Worm (Caenorhabditis elegans) whole organism, early embryonic: ENCODE measurements around the gene srg-66.

Experiments
- B0310.2 ChIP-seq: sonication (generic microtip); optimal IDR thresholded peaks from 2 replicates; lab custom pipeline; 2016; ENCODE audit warnings: mild to moderate bottlenecking, missing genetic modification characterization, missing compliant biosample characterization
- F13C5.2 ChIP-seq: sonication (generic microtip); optimal IDR thresholded peaks from 2 replicates; lab custom pipeline; 2017; ENCODE audit warnings: mild to moderate bottlenecking, missing genetic modification characterization, inconsistent platforms, missing compliant biosample characterization
- aly-1 ChIP-seq: sonication (generic microtip); optimal IDR thresholded peaks from 2 replicates; lab custom pipeline; 2016; ENCODE audit warnings: missing genetic modification characterization, missing compliant biosample characterization
- ama-1 ChIP-seq: fragments of 150-350 bp; optimal IDR thresholded peaks from 2 replicates; lab custom pipeline; 2014
- ceh-13 ChIP-seq: fragments of 200-800 bp; sonication (Bioruptor generic); optimal IDR thresholded peaks from 2 replicates; lab custom pipeline; 2018; ENCODE audit warnings: mild to moderate bottlenecking, missing genetic modification characterization, missing compliant biosample characterization
- ceh-36 ChIP-seq: sonication (generic microtip); optimal IDR thresholded peaks from 2 replicates; lab custom pipeline; 2016; ENCODE audit warnings: missing genetic modification characterization, inconsistent platforms, missing compliant biosample characterization
- ets-7 ChIP-seq: sonication (generic microtip); optimal IDR thresholded peaks from 2 replicates; lab custom pipeline; 2016; ENCODE audit warnings: missing genotype, missing genetic modification characterization, missing compliant biosample characterization
- flt-1 ChIP-seq: fragments of 200-800 bp; sonication (Bioruptor generic); IDR thresholded peaks from 2 replicates; pipeline ENCODE4 v1.3.6; 2022; ENCODE audit warnings: missing genetic modification characterization, missing compliant biosample characterization
- hmbx-1 ChIP-seq: sonication (generic microtip); optimal IDR thresholded peaks from 2 replicates; lab custom pipeline; 2016; ENCODE audit warnings: mild to moderate bottlenecking, missing genetic modification characterization, missing compliant biosample characterization
- hmg-4 ChIP-seq: fragments of 200-800 bp; sonication (Bioruptor generic); optimal IDR thresholded peaks from 2 replicates; lab custom pipeline; 2018; ENCODE audit warnings: mild to moderate bottlenecking, missing genetic modification characterization, missing compliant biosample characterization
- hnd-1 ChIP-seq: sonication (generic microtip); optimal IDR thresholded peaks from 2 replicates; lab custom pipeline; 2016; ENCODE audit warnings: missing genetic modification characterization, missing compliant biosample characterization
- pes-1 ChIP-seq: fragments of 200-800 bp; sonication (Bioruptor generic); IDR thresholded peaks from 2 replicates; pipeline ENCODE4 v1.3.6; 2022; ENCODE audit warnings: missing genetic modification reagents, missing genetic modification characterization, missing compliant biosample characterization
- scrt-1 ChIP-seq: fragments of 200-800 bp; sonication (Bioruptor generic); IDR thresholded peaks from 2 replicates; pipeline ENCODE4 v1.3.6; 2022; ENCODE audit warnings: missing genetic modification characterization, missing compliant biosample characterization
- sea-1 ChIP-seq: fragments of 200-800 bp; sonication (Bioruptor generic); conservative IDR thresholded peaks from 2 replicates; pipeline ENCODE4 v1.3.6; 2022; ENCODE audit warnings: missing genetic modification characterization, missing compliant biosample characterization
- tbx-11 ChIP-seq: fragments of 200-800 bp; sonication (Bioruptor generic); IDR thresholded peaks from 2 replicates; pipeline ENCODE4 v1.3.6; 2022; ENCODE audit warnings: missing genetic modification characterization, missing compliant biosample characterization
- tbx-37 ChIP-seq: fragments of 200-800 bp; sonication (Bioruptor generic); conservative IDR thresholded peaks from 2 replicates; pipeline ENCODE4 v1.3.6; 2022; ENCODE audit warnings: missing genetic modification reagents, missing genetic modification characterization, missing compliant biosample characterization
- tra-4 ChIP-seq: sonication (generic microtip); optimal IDR thresholded peaks from 2 replicates; lab custom pipeline; 2017; ENCODE audit warnings: missing genetic modification characterization, missing compliant biosample characterization

srg-66 gene

DNA sequence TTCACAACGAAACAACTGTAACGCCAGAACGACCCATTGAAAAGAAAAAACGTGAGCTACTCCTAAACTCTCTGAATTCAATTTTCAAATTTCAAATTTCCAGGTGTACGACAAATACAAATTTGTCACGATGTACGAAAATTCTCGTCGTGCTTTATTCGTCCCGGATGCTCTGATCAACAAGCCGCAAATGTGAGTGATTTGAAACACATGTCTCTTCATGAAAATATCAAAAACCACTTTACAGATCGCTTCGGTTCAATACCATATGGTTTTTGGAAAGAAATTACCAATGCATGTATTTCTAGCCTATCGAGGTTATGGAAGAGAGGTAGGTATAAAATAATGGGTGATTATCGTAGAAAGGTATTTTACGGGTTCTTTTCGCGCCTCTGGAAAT is 35.2 kb downstream of the srg-66 start:
- TF ChIP-seq tra-4 (tag; lab: Kevin White, UChicago), result no peak
- TF ChIP-seq ets-7, result no peak
- TF ChIP-seq hmg-4 (GFP tag; lab: Kevin White, UChicago), result no peak
- TF ChIP-seq sea-1 (GFP tag; lab: Robert Waterston, UW), result no peak
- TF ChIP-seq hnd-1 (tag; lab: Kevin White, UChicago), result no peak
- no peak for TF ChIP-seq tbx-11 (GFP tag; lab: Robert Waterston, UW)
- no peak for TF ChIP-seq ceh-36 (tag; lab: Kevin White, UChicago)

DNA sequence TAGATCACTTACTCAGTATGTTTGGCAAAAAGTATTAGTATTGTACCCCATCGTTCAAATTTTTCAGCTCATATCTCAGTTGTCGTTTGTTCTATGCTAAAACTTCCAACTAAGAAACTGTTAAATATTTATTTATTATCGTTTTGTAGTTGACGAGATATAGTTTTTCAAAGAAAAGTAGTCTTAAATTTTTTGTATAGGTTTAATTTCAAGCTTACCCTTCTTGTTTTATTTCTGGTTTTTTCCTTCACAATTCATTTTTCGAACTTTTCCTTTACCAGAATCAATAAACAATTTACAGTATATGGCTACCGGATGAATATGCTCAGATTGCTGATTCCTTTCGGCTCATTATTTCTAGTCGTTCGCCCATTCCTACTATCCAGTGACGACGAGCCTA is 36.4 kb downstream of the srg-66 start, which contains the start of gene F08F3.1:
F08F3.1 (plus strand) TSS at position 301 of the 400 bp plus-strand sequence.
- TF ChIP-seq hnd-1 (tag; lab: Kevin White, UChicago) (no peak), tra-4 (tag; lab: Kevin White, UChicago) (no peak), ceh-36 (tag; lab: Kevin White, UChicago) (no peak), ets-7 (no peak), hmg-4 (GFP tag; lab: Kevin White, UChicago) (no peak), ceh-13 (GFP tag; lab: Kevin White, UChicago) (no peak), aly-1 (tag; lab: Kevin White, UChicago) (no peak), F13C5.2 (no peak), B0310.2 (no peak), pes-1 (GFP tag; lab: Robert Waterston, UW) (no peak), tbx-11 (GFP tag; lab: Robert Waterston, UW) (no peak), sea-1 (GFP tag; lab: Robert Waterston, UW) (no peak)

DNA sequence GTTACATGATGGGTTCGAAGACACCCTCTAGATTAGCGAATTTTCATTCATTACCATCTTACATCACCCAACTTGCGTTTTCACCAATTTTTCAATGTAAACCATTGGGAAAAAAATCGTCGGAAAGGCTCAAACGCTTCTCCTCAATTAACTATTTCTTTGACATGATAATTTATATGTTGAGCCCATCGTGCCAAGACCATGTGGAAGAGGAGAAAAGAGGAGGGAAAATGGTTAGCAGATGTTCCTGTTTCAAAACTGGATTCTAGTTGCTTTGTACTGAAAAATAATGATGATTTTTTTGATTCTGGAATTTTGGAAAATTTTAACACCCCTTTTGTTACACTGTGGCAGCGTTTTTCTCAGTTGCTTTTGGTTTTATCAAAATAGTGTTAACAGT is 38.2 kb downstream of the srg-66 start:
- no peak for TF ChIP-seq ceh-13 (GFP tag; lab: Kevin White, UChicago)
- TF ChIP-seq pes-1 (GFP tag; lab: Robert Waterston, UW), result no peak
- no peak for TF ChIP-seq hmg-4 (GFP tag; lab: Kevin White, UChicago)
- no peak for TF ChIP-seq ama-1 (lab: Kevin White, UChicago)
- no peak for TF ChIP-seq ets-7
- TF ChIP-seq tbx-37, result no peak
- TF ChIP-seq hnd-1 (tag; lab: Kevin White, UChicago), result no peak
- no peak for TF ChIP-seq flt-1 (GFP tag; lab: Robert Waterston, UW)
- TF ChIP-seq tbx-11 (GFP tag; lab: Robert Waterston, UW), result no peak
- TF ChIP-seq ceh-36 (tag; lab: Kevin White, UChicago), result no peak
- no peak for TF ChIP-seq F13C5.2
- no peak for TF ChIP-seq hmbx-1 (tag; lab: Kevin White, UChicago)
- TF ChIP-seq scrt-1 (GFP tag; lab: Robert Waterston, UW), result no peak

DNA sequence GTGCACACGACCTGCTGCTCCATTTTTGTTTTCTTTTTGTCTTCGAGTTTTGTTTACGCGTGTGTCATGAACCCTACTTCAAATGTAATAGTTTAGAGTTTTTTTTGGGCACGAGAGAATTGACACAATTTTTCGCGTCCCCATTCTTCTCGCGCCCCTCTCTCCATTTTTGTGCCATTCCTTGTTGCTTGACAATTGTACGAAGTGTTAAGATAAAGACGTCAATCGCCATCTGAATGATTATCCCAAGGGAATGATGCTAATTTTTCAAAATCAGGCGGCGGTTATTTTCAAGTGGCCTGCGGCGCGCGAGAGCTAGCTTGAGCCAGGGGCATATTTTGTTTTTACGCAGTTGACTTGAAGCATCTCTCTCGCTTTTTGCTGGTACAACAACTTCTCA is 39.8 kb downstream of the srg-66 start:
- TF ChIP-seq hnd-1 (tag; lab: Kevin White, UChicago), result no peak
- TF ChIP-seq hmg-4 (GFP tag; lab: Kevin White, UChicago), result no peak
- TF ChIP-seq tra-4 (tag; lab: Kevin White, UChicago), result no peak
- TF ChIP-seq flt-1 (GFP tag; lab: Robert Waterston, UW), result no peak
- no peak for TF ChIP-seq hmbx-1 (tag; lab: Kevin White, UChicago)
- no peak for TF ChIP-seq tbx-11 (GFP tag; lab: Robert Waterston, UW)
- TF ChIP-seq scrt-1 (GFP tag; lab: Robert Waterston, UW), result no peak
- no peak for TF ChIP-seq tbx-37
- no peak for TF ChIP-seq F13C5.2

DNA sequence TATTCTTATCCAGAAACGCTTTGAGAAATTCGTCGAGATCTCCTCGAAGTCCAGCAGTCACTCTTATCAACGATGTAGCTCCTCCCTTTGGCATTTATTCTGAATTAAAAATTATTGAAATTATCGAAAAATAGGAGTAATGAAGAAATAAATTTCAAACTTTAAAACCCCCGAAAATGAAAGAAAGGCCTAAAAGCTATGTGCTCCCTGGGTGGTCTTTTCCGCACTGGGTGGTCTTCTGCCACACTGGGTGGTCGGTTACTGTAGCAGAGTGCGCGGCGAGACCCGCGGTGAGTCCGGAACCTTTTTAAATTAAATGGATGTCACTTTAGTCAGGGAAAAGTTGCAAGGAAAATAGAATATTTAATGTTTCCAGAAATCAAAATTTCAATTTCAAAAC is 43.1 kb downstream of the srg-66 start, which contains the start of gene snpc-1.3:
snpc-1.3 (minus strand) TSS at position 101 of the 400 bp plus-strand sequence.
- no peak for TF ChIP-seq hmg-4 (GFP tag; lab: Kevin White, UChicago)
- TF ChIP-seq sea-1 (GFP tag; lab: Robert Waterston, UW), result no peak
- TF ChIP-seq ama-1 (lab: Kevin White, UChicago), result no peak
- TF ChIP-seq tbx-37, result no peak
- no peak for TF ChIP-seq ceh-13 (GFP tag; lab: Kevin White, UChicago)

DNA sequence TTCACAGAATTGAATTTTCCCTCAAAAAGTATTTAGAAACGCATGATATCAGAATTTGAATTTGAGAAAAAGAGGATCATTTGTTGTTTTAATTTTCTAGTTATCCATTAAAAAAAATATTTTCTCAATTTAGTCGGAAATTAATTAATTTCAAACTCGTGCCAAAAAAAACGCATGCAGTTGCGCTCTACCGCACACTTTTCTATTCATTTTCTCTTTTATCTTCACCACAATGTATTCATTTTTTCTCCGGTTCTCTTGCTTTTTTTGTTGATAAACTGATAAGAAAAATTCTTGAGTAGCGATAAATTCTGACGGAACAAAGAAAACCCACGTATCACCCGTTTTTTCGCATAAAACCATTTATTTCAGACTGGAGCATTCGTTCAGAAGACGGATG is 49.2 kb downstream of the srg-66 start, which contains the start of gene acl-6:
acl-6 (plus strand) TSS at position 367 of the 400 bp plus-strand sequence.
- TF ChIP-seq pes-1 (GFP tag; lab: Robert Waterston, UW) (no peak), hmg-4 (GFP tag; lab: Kevin White, UChicago) (no peak)

DNA sequence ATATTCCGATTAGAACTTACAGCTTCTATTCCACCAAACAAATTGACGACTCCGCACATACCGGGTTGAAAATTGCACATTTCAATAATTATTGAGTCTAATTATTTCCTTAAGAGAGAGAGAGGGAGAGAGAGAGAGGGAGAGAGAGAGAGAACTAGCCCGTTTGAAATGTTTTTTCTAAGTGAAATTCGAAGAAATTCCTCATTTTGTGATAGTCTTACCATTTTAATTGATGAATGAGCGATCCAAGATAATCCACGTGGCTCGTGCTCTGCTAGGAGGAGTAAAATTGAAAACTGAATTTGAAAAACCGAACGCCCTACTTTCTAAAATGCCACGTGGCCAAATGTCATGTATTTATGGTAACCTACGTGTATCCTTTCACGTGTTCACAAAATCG is 49.7 kb downstream of the srg-66 start, which contains the start of gene F08F3.8:
F08F3.8 (minus strand) TSS at position 101 of the 400 bp plus-strand sequence.
- TF ChIP-seq F13C5.2 (no peak), tbx-11 (GFP tag; lab: Robert Waterston, UW) (no peak), ceh-36 (tag; lab: Kevin White, UChicago) (no peak), ets-7 (no peak), aly-1 (tag; lab: Kevin White, UChicago) (no peak), tra-4 (tag; lab: Kevin White, UChicago) (no peak), pes-1 (GFP tag; lab: Robert Waterston, UW) (no peak), flt-1 (GFP tag; lab: Robert Waterston, UW) (no peak), hmg-4 (GFP tag; lab: Kevin White, UChicago) (no peak), hnd-1 (tag; lab: Kevin White, UChicago) (no peak), ceh-13 (GFP tag; lab: Kevin White, UChicago) (no peak), sea-1 (GFP tag; lab: Robert Waterston, UW) (no peak), ama-1 (lab: Kevin White, UChicago) (no peak), scrt-1 (GFP tag; lab: Robert Waterston, UW) (no peak)
